Fruit fly (Drosophila melanogaster) S2 (cell line): Measurements from ENCODE around the gene Gr66a.

Source experiments
- CG8478 ChIP-seq: fragments of >200 bp; optimal IDR thresholded peaks from 2 replicates; lab custom pipeline; 2018
- CTCF ChIP-seq, 2 experiments: fragments of >200 bp; optimal IDR thresholded peaks; 2 replicates each; lab custom pipeline; 2018

- TF ChIP-seq CTCF (optimal IDR thresholded peaks at IDR 0.05; lab: Kevin White, UChicago) (no peak), CG8478 (no peak)
Measured at dm6 chr3L:8346100-8346980, 39.6 kb upstream of the Gr66a start, which contains the start of the genes CG7182 and GAPcenA.
